Worm (Caenorhabditis elegans) whole organism, mixed stage, embryonic: ENCODE results near the gene lact-5.

Source experiments
- M03D4.4 ChIP-seq: sonication (generic microtip); optimal IDR thresholded peaks from 2 replicates; lab custom pipeline; 2017; ENCODE audit warnings: mild to moderate bottlenecking, missing genetic modification characterization, missing compliant biosample characterization
- bed-3 ChIP-seq: fragments of 200-800 bp; sonication (Bioruptor generic); optimal IDR thresholded peaks from 3 replicates; lab custom pipeline; 2018; ENCODE audit warnings: mild to moderate bottlenecking, missing genetic modification characterization, moderate library complexity, missing compliant biosample characterization
- blmp-1 ChIP-seq: fragments of 150-350 bp; optimal IDR thresholded peaks from 2 replicates; lab custom pipeline; 2014; ENCODE audit warnings: missing biosample characterization, missing genetic modification characterization
- ceh-39 ChIP-seq: fragments of 150-350 bp; optimal IDR thresholded peaks from 2 replicates; lab custom pipeline; 2014; ENCODE audit warnings: missing biosample characterization, missing genetic modification characterization
- ceh-43 ChIP-seq: fragments of 200-800 bp; sonication (Bioruptor generic); optimal IDR thresholded peaks from 2 replicates; lab custom pipeline; 2018; ENCODE audit warnings: mild to moderate bottlenecking, missing genetic modification characterization, moderate library complexity, missing compliant biosample characterization
- ceh-83 ChIP-seq: fragments of 200-800 bp; sonication (Bioruptor generic); optimal IDR thresholded peaks from 2 replicates; lab custom pipeline; 2018; ENCODE audit warnings: mild to moderate bottlenecking, missing genetic modification characterization, missing compliant biosample characterization
- ces-1 ChIP-seq: fragments of 150-350 bp; optimal IDR thresholded peaks from 2 replicates; lab custom pipeline; 2014; ENCODE audit warnings: missing biosample characterization, missing genetic modification reagents, missing genetic modification characterization
- cnd-1 ChIP-seq: fragments of 200-800 bp; sonication (Bioruptor generic); optimal IDR thresholded peaks from 2 replicates; lab custom pipeline; 2018; ENCODE audit warnings: mild to moderate bottlenecking, missing genetic modification characterization, missing compliant biosample characterization
- drap-1 ChIP-seq: fragments of 200-800 bp; sonication (Bioruptor generic); optimal IDR thresholded peaks from 3 replicates; lab custom pipeline; 2018; ENCODE audit warnings: mild to moderate bottlenecking, missing genetic modification characterization, missing compliant biosample characterization
- elt-1 ChIP-seq: sonication (generic microtip); optimal IDR thresholded peaks from 2 replicates; lab custom pipeline; 2017; ENCODE audit warnings: missing genetic modification characterization, mild to moderate bottlenecking, missing compliant biosample characterization, antibody characterized with exemption, moderate library complexity, borderline replicate concordance; ENCODE audit not compliant: insufficient read depth
- elt-3 ChIP-seq: fragments of 150-350 bp; optimal IDR thresholded peaks from 2 replicates; lab custom pipeline; 2014; ENCODE audit warnings: missing biosample characterization, missing genetic modification characterization
- ham-2 ChIP-seq: fragments of 200-800 bp; sonication (Bioruptor generic); optimal IDR thresholded peaks from 2 replicates; lab custom pipeline; 2018; ENCODE audit warnings: mild to moderate bottlenecking, missing genetic modification characterization, missing compliant biosample characterization
- hlh-1 ChIP-seq: fragments of 150-350 bp; optimal IDR thresholded peaks from 2 replicates; lab custom pipeline; 2014; ENCODE audit warnings: missing biosample characterization, missing genetic modification reagents, missing genetic modification characterization
- lin-13 ChIP-seq: fragments of 150-350 bp; optimal IDR thresholded peaks from 2 replicates; lab custom pipeline; 2014; ENCODE audit warnings: missing biosample characterization, missing genetic modification characterization
- lsy-2 ChIP-seq: fragments of 150-350 bp; optimal IDR thresholded peaks from 2 replicates; lab custom pipeline; 2014; ENCODE audit warnings: missing biosample characterization, missing genetic modification characterization
- mab-5 ChIP-seq: fragments of 150-350 bp; optimal IDR thresholded peaks from 2 replicates; lab custom pipeline; 2014; ENCODE audit warnings: missing biosample characterization, missing genetic modification characterization
- mep-1 ChIP-seq: fragments of 150-350 bp; optimal IDR thresholded peaks from 2 replicates; lab custom pipeline; 2017; ENCODE audit warnings: missing biosample characterization, missing genetic modification reagents, missing genetic modification characterization, inconsistent platforms
- mls-2 ChIP-seq: sonication (generic microtip); optimal IDR thresholded peaks from 2 replicates; lab custom pipeline; 2016; ENCODE audit warnings: mild to moderate bottlenecking, missing genetic modification characterization, moderate library complexity, missing compliant biosample characterization
- nhr-12 ChIP-seq: fragments of 150-350 bp; optimal IDR thresholded peaks from 2 replicates; lab custom pipeline; 2014; ENCODE audit warnings: missing biosample characterization, missing genetic modification characterization
- nhr-237 ChIP-seq: fragments of 150-350 bp; optimal IDR thresholded peaks from 2 replicates; lab custom pipeline; 2014; ENCODE audit warnings: missing biosample characterization, missing genetic modification characterization
- nhr-76 ChIP-seq: sonication (generic microtip); optimal IDR thresholded peaks from 2 replicates; lab custom pipeline; 2017; ENCODE audit warnings: missing biosample characterization, missing genetic modification characterization
- pha-4 ChIP-seq: fragments of 150-350 bp; optimal IDR thresholded peaks from 2 replicates; lab custom pipeline; 2018; ENCODE audit warnings: missing biosample characterization, missing genetic modification reagents, missing genetic modification characterization
- sem-2 ChIP-seq: fragments of 200-800 bp; sonication (Bioruptor generic); optimal IDR thresholded peaks from 2 replicates; lab custom pipeline; 2018; ENCODE audit warnings: mild to moderate bottlenecking, missing genetic modification characterization, missing compliant biosample characterization
- snpc-4 ChIP-seq: fragments of 150-350 bp; optimal IDR thresholded peaks from 2 replicates; lab custom pipeline; 2014; ENCODE audit warnings: missing biosample characterization, missing genetic modification characterization
- sptf-1 ChIP-seq: sonication (generic microtip); optimal IDR thresholded peaks from 2 replicates; lab custom pipeline; 2017; ENCODE audit warnings: mild to moderate bottlenecking, missing genetic modification characterization, moderate library complexity, missing compliant biosample characterization
- tbx-8 ChIP-seq: fragments of 200-800 bp; sonication (Bioruptor generic); optimal IDR thresholded peaks from 2 replicates; lab custom pipeline; 2018; ENCODE audit warnings: mild to moderate bottlenecking, missing genetic modification characterization, moderate library complexity, missing compliant biosample characterization
- unc-120 ChIP-seq: sonication (generic microtip); optimal IDR thresholded peaks from 2 replicates; lab custom pipeline; 2017; ENCODE audit warnings: missing genetic modification characterization, missing compliant biosample characterization; ENCODE audit not compliant: poor library complexity, severe bottlenecking
- unc-39 ChIP-seq: fragments of 150-350 bp; optimal IDR thresholded peaks from 2 replicates; lab custom pipeline; 2014; ENCODE audit warnings: missing biosample characterization, missing genetic modification characterization
- unc-62 ChIP-seq: fragments of 150-350 bp; optimal IDR thresholded peaks from 2 replicates; lab custom pipeline; 2014; ENCODE audit warnings: missing biosample characterization, missing genetic modification reagents, missing genetic modification characterization
- zip-8 ChIP-seq: fragments of 150-350 bp; optimal IDR thresholded peaks from 2 replicates; lab custom pipeline; 2014; ENCODE audit warnings: missing biosample characterization, missing genetic modification characterization
- ztf-11 ChIP-seq: fragments of 150-350 bp; optimal IDR thresholded peaks from 2 replicates; lab custom pipeline; 2014; ENCODE audit warnings: missing biosample characterization, missing genetic modification characterization

Gene lact-5

ce11 chrII:4793320-4793719 lies 28.2 kb downstream of the lact-5 start:
- TF ChIP-seq snpc-4 (no peak), unc-39 (tag; lab: Kevin White, UChicago) (no peak), lin-13 (tag; lab: Kevin White, UChicago) (no peak), tbx-8 (GFP tag; lab: Kevin White, UChicago) (no peak), cnd-1 (tag; lab: Kevin White, UChicago) (no peak), sem-2 (no peak), unc-62 (GFP tag; lab: Kevin White, UChicago) (no peak), mab-5 (tag; lab: Kevin White, UChicago) (no peak), ztf-11 (tag; lab: Kevin White, UChicago) (no peak), unc-120 (no peak), ceh-39 (no peak)

ce11 chrII:4791272-4791671 lies 30.3 kb downstream of the lact-5 start, which contains the start of gene F26G1.1:
TSS of gene F26G1.1 (plus strand) at chrII:4791618.
- TF ChIP-seq ces-1 (GFP tag; lab: Kevin White, UChicago) (no peak), unc-120 (peak; percentile 20), cnd-1 (tag; lab: Kevin White, UChicago) (peak; percentile 21), lsy-2 (tag; lab: Kevin White, UChicago) (peak; percentile 46), lin-13 (tag; lab: Kevin White, UChicago) (peak; percentile 1), nhr-76 (tag; lab: Kevin White, UChicago) (no peak), ceh-83 (GFP tag; lab: Kevin White, UChicago) (peak; percentile 64), sptf-1 (tag; lab: Kevin White, UChicago) (peak; percentile 48)

- TF ChIP-seq ham-2 (GFP tag; lab: Kevin White, UChicago), result no peak
- no peak for TF ChIP-seq blmp-1 (tag; lab: Kevin White, UChicago)
- TF ChIP-seq drap-1 (GFP tag; lab: Kevin White, UChicago), result no peak
- no peak for TF ChIP-seq M03D4.4 (tag; lab: Kevin White, UChicago)
- TF ChIP-seq lin-13 (tag; lab: Kevin White, UChicago), result no peak
- TF ChIP-seq snpc-4, result no peak
- no peak for TF ChIP-seq nhr-237 (tag; lab: Kevin White, UChicago)
- TF ChIP-seq unc-39 (tag; lab: Kevin White, UChicago), result no peak
- no peak for TF ChIP-seq ceh-43 (GFP tag; lab: Kevin White, UChicago)
Observed at ce11 chrII:4790687-4791086, 30.9 kb downstream of the lact-5 start.

- TF ChIP-seq zip-8 (peak; percentile 74), ztf-11 (tag; lab: Kevin White, UChicago) (no peak)
Observed at ce11 chrII:4789835-4790343, 31.6 kb downstream of the lact-5 start, which contains the start of gene F26G1.15. TSS of gene F26G1.15 (plus strand) at chrII:4790293.

ce11 chrII:4786181-4786580 lies 35.4 kb downstream of the lact-5 start, which contains the start of gene msp-3:
TSS of gene msp-3 (minus strand) at chrII:4786281.
- TF ChIP-seq ces-1 (GFP tag; lab: Kevin White, UChicago) (no peak), lin-13 (tag; lab: Kevin White, UChicago) (no peak), mab-5 (tag; lab: Kevin White, UChicago) (no peak), ceh-39 (no peak), elt-1 (tag; lab: Kevin White, UChicago) (no peak), nhr-12 (tag; lab: Kevin White, UChicago) (no peak), mep-1 (tag; lab: Kevin White, UChicago) (no peak), mls-2 (tag; lab: Kevin White, UChicago) (no peak), ztf-11 (tag; lab: Kevin White, UChicago) (no peak), elt-3 (tag; lab: Kevin White, UChicago) (no peak), unc-120 (no peak), snpc-4 (no peak), pha-4 (tag; lab: Kevin White, UChicago) (no peak), zip-8 (no peak), nhr-237 (tag; lab: Kevin White, UChicago) (no peak), M03D4.4 (tag; lab: Kevin White, UChicago) (no peak), hlh-1 (tag; lab: Kevin White, UChicago) (no peak), bed-3 (no peak), sptf-1 (tag; lab: Kevin White, UChicago) (no peak)
